Fruit fly (Drosophila melanogaster): ENCODE measurements around the gene CG33003.

dm6 chr2L:4364914-4365313 is 35.8 kb upstream of the CG33003 start:
- no peak for TF ChIP-seq vvl (GFP tag; IDR thresholded peaks at IDR 0.05)
- TF ChIP-seq usp (GFP tag; optimal IDR thresholded peaks at IDR 0.05) = no peak
- peak; percentile 14 for TF ChIP-seq CG10979 (tag; optimal IDR thresholded peaks at IDR 0.05)
- TF ChIP-seq CG14710 (tag; optimal IDR thresholded peaks at IDR 0.05) = peak; percentile 8
- no peak for TF ChIP-seq CG33213 (GFP tag; optimal IDR thresholded peaks at IDR 0.05)
